Worm (Caenorhabditis elegans) whole organism, L3 larva: Measurements from ENCODE around the gene W03H9.1.

Experiments used
- ZK546.5 ChIP-seq: sonication (generic microtip); optimal IDR thresholded peaks from 2 replicates; lab custom pipeline; 2017; ENCODE audit warnings: missing biosample characterization, missing genetic modification characterization
- aly-2 ChIP-seq: fragments of 150-350 bp; optimal IDR thresholded peaks from 2 replicates; lab custom pipeline; 2014; ENCODE audit warnings: missing biosample characterization, missing genetic modification characterization
- ama-1 ChIP-seq: fragments of 150-350 bp; optimal IDR thresholded peaks from 2 replicates; lab custom pipeline; 2018
- ceh-28 ChIP-seq: fragments of 150-350 bp; optimal IDR thresholded peaks from 2 replicates; lab custom pipeline; 2014; ENCODE audit warnings: missing biosample characterization, missing genetic modification reagents, missing genetic modification characterization
- ceh-9 ChIP-seq: sonication (generic microtip); optimal IDR thresholded peaks from 2 replicates; lab custom pipeline; 2018; ENCODE audit warnings: missing biosample characterization, missing genetic modification characterization
- daf-12 ChIP-seq: fragments of 150-350 bp; optimal IDR thresholded peaks from 2 replicates; lab custom pipeline; 2014; ENCODE audit warnings: missing biosample characterization, missing genetic modification reagents, missing genetic modification characterization
- egl-27 ChIP-seq: sonication (generic microtip); optimal IDR thresholded peaks from 4 replicates; lab custom pipeline; 2017; ENCODE audit warnings: missing biosample characterization, missing genetic modification reagents, missing genetic modification characterization
- elt-1 ChIP-seq: fragments of 150-350 bp; optimal IDR thresholded peaks from 2 replicates; lab custom pipeline; 2014; ENCODE audit warnings: missing biosample characterization, missing genetic modification characterization
- elt-3 ChIP-seq, 3 experiments: fragments of 150-350 bp in 1 of 3; sonication (generic microtip) in 2 of 3; optimal IDR thresholded peaks; 2 replicates in 2 of 3; 4 replicates in 1 of 3; lab custom pipeline; 2014 to 2017; ENCODE audit warnings: missing biosample characterization in 3 of 3, missing genetic modification characterization in 3 of 3
- eor-1 ChIP-seq, 2 experiments: fragments of 150-350 bp; optimal IDR thresholded peaks; 2 replicates each; lab custom pipeline; 2014 to 2018; ENCODE audit warnings: missing biosample characterization in 2 of 2, missing genetic modification characterization in 2 of 2
- hmg-11 ChIP-seq: sonication (generic microtip); optimal IDR thresholded peaks from 2 replicates; lab custom pipeline; 2016; ENCODE audit warnings: missing genetic modification characterization, missing compliant biosample characterization
- jun-1 ChIP-seq: fragments of 150-350 bp; optimal IDR thresholded peaks from 2 replicates; lab custom pipeline; 2014; ENCODE audit warnings: missing biosample characterization, missing genetic modification reagents, missing genetic modification characterization
- lin-39 ChIP-seq: fragments of 150-350 bp; optimal IDR thresholded peaks from 2 replicates; lab custom pipeline; 2018; ENCODE audit warnings: missing biosample characterization, missing genetic modification reagents, missing genetic modification characterization
- lsy-12 ChIP-seq: sonication (generic microtip); optimal IDR thresholded peaks from 2 replicates; lab custom pipeline; 2016; ENCODE audit warnings: mild to moderate bottlenecking, missing genetic modification characterization, missing compliant biosample characterization
- mdl-1 ChIP-seq: fragments of 150-350 bp; optimal IDR thresholded peaks from 2 replicates; lab custom pipeline; 2014; ENCODE audit warnings: missing biosample characterization, missing genetic modification characterization
- mml-1 ChIP-seq: fragments of 150-350 bp; sonication (generic microtip); optimal IDR thresholded peaks from 3 replicates; lab custom pipeline; 2014; ENCODE audit warnings: missing biosample characterization, missing genetic modification characterization
- nfya-1 ChIP-seq: sonication (generic microtip); optimal IDR thresholded peaks from 2 replicates; lab custom pipeline; 2017; ENCODE audit warnings: missing genetic modification characterization, mild to moderate bottlenecking, missing compliant biosample characterization, antibody characterized with exemption, moderate library complexity; ENCODE audit not compliant: insufficient read depth
- nhr-11 ChIP-seq: fragments of 150-350 bp; optimal IDR thresholded peaks from 2 replicates; lab custom pipeline; 2014; ENCODE audit warnings: missing biosample characterization, missing genetic modification characterization
- nhr-23 ChIP-seq: fragments of 150-350 bp; optimal IDR thresholded peaks from 2 replicates; lab custom pipeline; 2014; ENCODE audit warnings: missing biosample characterization, missing genetic modification reagents, missing genetic modification characterization
- nhr-25 ChIP-seq: sonication (generic microtip); optimal IDR thresholded peaks from 2 replicates; lab custom pipeline; 2017; ENCODE audit warnings: missing biosample characterization, missing genetic modification characterization
- nhr-28 ChIP-seq: fragments of 150-350 bp; optimal IDR thresholded peaks from 2 replicates; lab custom pipeline; 2014; ENCODE audit warnings: missing biosample characterization, missing genetic modification characterization
- nhr-43 ChIP-seq: sonication (generic microtip); optimal IDR thresholded peaks from 2 replicates; lab custom pipeline; 2016; ENCODE audit warnings: mild to moderate bottlenecking, missing genetic modification characterization, missing compliant biosample characterization; ENCODE audit not compliant: poor library complexity, severe bottlenecking
- nhr-67 ChIP-seq: fragments of 150-350 bp; optimal IDR thresholded peaks from 2 replicates; lab custom pipeline; 2014; ENCODE audit warnings: missing biosample characterization, missing genetic modification characterization
- nhr-76 ChIP-seq: fragments of 150-350 bp; sonication (generic microtip); optimal IDR thresholded peaks from 5 replicates; lab custom pipeline; 2014; ENCODE audit warnings: missing biosample characterization, missing genetic modification characterization
- nhr-77 ChIP-seq: fragments of 150-350 bp; optimal IDR thresholded peaks from 2 replicates; lab custom pipeline; 2014; ENCODE audit warnings: missing biosample characterization, missing genetic modification characterization
- pha-4 ChIP-seq: fragments of 150-350 bp; optimal IDR thresholded peaks from 2 replicates; lab custom pipeline; 2014; ENCODE audit warnings: missing biosample characterization, missing genetic modification reagents, missing genetic modification characterization
- pqm-1 ChIP-seq: fragments of 150-350 bp; optimal IDR thresholded peaks from 2 replicates; lab custom pipeline; 2017; ENCODE audit warnings: missing biosample characterization, missing genetic modification characterization, inconsistent platforms
- snpc-4 ChIP-seq: fragments of 150-350 bp; optimal IDR thresholded peaks from 2 replicates; lab custom pipeline; 2014; ENCODE audit warnings: missing biosample characterization, missing genetic modification characterization
- tbx-2 ChIP-seq: sonication (generic microtip); optimal IDR thresholded peaks from 2 replicates; lab custom pipeline; 2016; ENCODE audit warnings: mild to moderate bottlenecking, missing genetic modification characterization, missing compliant biosample characterization
- zag-1 ChIP-seq: fragments of 150-350 bp; optimal IDR thresholded peaks from 2 replicates; lab custom pipeline; 2014; ENCODE audit warnings: missing biosample characterization, missing genetic modification characterization
- ztf-4 ChIP-seq: fragments of 150-350 bp; optimal IDR thresholded peaks from 2 replicates; lab custom pipeline; 2014; ENCODE audit warnings: missing biosample characterization, missing genetic modification characterization

W03H9.1 gene

DNA sequence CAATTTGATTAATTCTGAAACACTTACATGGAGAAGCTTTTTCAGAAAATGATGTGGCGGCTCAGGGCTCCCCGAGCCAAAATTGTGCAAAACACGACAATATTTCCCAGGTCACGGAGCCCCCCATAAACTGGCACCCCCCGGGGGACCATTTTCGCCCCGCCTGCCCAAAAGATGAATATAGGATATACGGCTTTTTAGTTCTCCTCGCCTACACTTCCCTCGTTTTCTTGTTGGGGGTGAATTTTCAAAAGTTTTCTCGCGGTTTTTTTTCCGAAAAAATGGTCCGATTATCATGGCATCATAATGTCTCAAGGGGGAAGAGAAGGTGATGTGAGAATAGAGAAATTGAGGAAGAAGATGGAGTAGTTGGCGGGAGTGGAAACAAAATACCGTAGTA lies 27.9 kb downstream of the W03H9.1 start, which contains the start of gene K09E4.4:
K09E4.4 (minus strand) TSS at position 101 of the 400 bp plus-strand sequence.
- TF ChIP-seq ceh-28 (tag; lab: Kevin White, UChicago) (no peak), lin-39 (tag; lab: Kevin White, UChicago) (peak; percentile 2)

DNA sequence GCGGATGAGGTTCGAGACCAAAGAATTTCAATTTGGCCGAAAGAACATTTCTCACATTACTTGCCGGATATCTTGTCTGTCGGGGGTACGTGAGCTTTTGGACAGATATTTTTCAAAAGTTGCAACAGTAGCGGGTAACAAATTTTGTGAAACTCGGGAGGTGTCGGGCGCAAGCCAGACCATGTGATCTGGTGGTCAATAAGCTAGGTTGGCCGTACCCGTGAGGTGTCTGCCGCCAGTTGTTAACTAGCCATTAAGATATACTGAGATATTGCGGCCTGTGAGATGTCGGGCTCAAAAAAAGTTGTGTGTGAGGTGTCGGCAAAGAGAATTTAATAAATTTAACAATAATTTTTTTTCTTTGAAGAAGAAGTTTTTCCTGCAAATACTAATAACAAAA lies 31.5 kb downstream of the W03H9.1 start:
- TF ChIP-seq snpc-4 (tag; lab: Kevin White, UChicago) (peak; percentile 40), mdl-1 (tag; lab: Kevin White, UChicago) (no peak), nhr-25 (tag; lab: Kevin White, UChicago) (no peak)

DNA sequence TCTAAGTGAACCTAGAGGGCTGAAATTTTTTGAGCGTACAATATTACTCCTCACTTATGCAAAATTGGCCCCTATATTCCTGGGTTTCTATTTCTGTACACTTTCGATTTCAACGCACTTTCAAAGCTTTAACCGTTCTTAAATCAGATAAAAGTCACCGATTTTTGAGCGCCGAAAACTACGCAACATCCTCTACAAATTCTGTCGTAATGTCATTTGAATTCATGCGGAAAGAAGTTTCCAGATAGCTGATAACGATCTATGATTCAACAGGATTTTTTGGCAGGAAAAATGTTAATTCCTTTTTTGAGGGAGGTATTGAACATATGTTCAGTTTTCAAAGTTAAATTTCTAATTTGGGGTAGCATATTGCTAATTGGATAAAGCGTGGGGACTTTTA lies 37.1 kb downstream of the W03H9.1 start:
- TF ChIP-seq mml-1 (no peak), nhr-25 (tag; lab: Kevin White, UChicago) (peak; percentile 65), elt-1 (tag; lab: Kevin White, UChicago) (peak; percentile 23), jun-1 (tag; lab: Kevin White, UChicago) (no peak)

DNA sequence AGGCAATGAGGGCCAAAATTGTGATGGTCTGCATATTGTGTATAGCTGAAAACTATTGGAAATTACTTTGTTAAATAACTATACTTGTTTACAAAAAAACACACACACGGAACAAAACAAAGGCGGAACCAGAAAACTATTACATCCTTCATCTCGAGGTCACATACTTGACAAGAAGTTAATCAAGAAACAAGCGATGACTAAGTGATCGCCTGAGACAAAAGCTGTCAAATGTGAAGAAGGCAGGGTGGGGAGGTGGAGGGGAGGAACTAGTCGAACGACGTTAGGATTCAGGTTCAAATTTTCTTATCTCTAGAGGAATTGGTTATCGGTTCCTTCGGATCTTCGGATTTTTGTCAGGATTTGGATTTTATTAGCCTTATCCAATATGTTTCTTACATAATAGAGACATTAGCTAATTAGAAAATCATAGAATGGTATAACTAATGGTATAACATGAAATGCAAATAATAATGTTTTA lies 40.7 kb downstream of the W03H9.1 start, which contains the start of gene cpg-7:
cpg-7 (minus strand) TSS at position 51 of the 481 bp plus-strand sequence.
- peak; percentile 44 for TF ChIP-seq ama-1 (lab: Kevin White, UChicago)
- TF ChIP-seq nhr-28 (tag; lab: Kevin White, UChicago): no peak
- peak; percentile 72 for TF ChIP-seq nhr-25 (tag; lab: Kevin White, UChicago)
- peak; percentile 56 for TF ChIP-seq nhr-23

DNA sequence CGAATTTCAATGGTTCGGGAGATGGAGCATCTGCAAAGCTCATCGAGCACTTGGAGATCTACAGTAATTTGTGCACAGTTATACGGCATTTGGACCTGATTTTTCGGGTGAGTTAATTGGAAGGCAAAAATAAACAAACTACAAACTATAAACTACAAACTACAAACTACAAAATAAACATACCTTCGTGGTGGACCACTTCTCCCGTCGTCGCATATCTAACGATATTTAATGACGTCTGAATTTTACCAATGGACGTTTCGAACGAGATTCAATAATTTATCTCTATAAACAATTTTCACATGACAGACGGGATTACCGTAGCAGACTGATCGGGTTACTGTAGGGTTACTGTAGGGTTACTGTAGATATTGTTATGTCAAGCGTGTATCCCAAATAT lies 43.8 kb downstream of the W03H9.1 start:
- TF ChIP-seq daf-12 (tag; lab: Kevin White, UChicago): no peak
- no peak for TF ChIP-seq nhr-11 (tag; lab: Kevin White, UChicago)
- no peak for TF ChIP-seq pqm-1 (tag; lab: Kevin White, UChicago)
- no peak for TF ChIP-seq aly-2 (tag; lab: Kevin White, UChicago)
- no peak for TF ChIP-seq lin-39 (tag; lab: Kevin White, UChicago)
- TF ChIP-seq nfya-1 (tag; lab: Kevin White, UChicago): no peak
- no peak for TF ChIP-seq nhr-77 (tag; lab: Kevin White, UChicago)
- TF ChIP-seq zag-1 (tag; lab: Kevin White, UChicago): no peak
- no peak for TF ChIP-seq lsy-12
- TF ChIP-seq snpc-4 (tag; lab: Kevin White, UChicago): no peak
- no peak for TF ChIP-seq eor-1 (tag; optimal IDR thresholded peaks at IDR 0.05; lab: Kevin White, UChicago)
- TF ChIP-seq egl-27 (tag; lab: Kevin White, UChicago): no peak
- TF ChIP-seq nhr-76 (tag; lab: Kevin White, UChicago): no peak
- no peak for TF ChIP-seq ztf-4
- TF ChIP-seq elt-1 (tag; lab: Kevin White, UChicago): no peak
- TF ChIP-seq ceh-9 (tag; lab: Kevin White, UChicago): no peak
- TF ChIP-seq nhr-25 (tag; lab: Kevin White, UChicago): no peak

DNA sequence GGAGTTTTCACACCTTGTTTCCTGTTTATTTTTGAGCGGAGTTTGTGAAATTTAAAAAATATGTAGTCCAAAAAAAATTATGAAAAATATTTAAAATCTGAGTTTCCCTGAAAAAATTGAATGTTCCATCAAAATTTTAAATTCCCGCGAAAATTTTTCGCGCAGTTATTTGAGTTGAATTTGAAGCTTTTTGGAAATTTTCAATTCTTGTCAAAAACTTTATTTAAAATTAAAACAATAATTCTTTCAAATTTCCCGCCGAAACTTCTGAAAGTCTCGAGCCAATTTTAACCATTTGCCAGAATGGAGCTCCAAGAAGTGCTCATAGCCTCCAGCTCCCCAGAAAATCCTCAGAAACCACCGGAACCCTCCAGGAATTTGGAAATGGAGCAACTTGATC lies 45.5 kb downstream of the W03H9.1 start, which contains the start of gene gur-4:
gur-4 (plus strand) TSS at position 301 of the 400 bp plus-strand sequence.
- TF ChIP-seq jun-1 (tag; lab: Kevin White, UChicago) (no peak), ZK546.5 (no peak), eor-1 (tag; optimal IDR thresholded peaks at IDR 0.05; lab: Kevin White, UChicago) (no peak), hmg-11 (tag; lab: Kevin White, UChicago) (no peak), snpc-4 (tag; lab: Kevin White, UChicago) (no peak), nhr-43 (tag; lab: Kevin White, UChicago) (no peak), aly-2 (tag; lab: Kevin White, UChicago) (no peak), ztf-4 (no peak), egl-27 (tag; lab: Kevin White, UChicago) (no peak), nhr-77 (tag; lab: Kevin White, UChicago) (no peak), ama-1 (lab: Kevin White, UChicago) (no peak), tbx-2 (tag; lab: Kevin White, UChicago) (no peak), nhr-28 (tag; lab: Kevin White, UChicago) (no peak), nhr-67 (tag; lab: Kevin White, UChicago) (no peak), pha-4 (tag; lab: Kevin White, UChicago) (no peak), elt-3 (tag; optimal IDR thresholded peaks at IDR 0.05; lab: Kevin White, UChicago) (no peak), zag-1 (tag; lab: Kevin White, UChicago) (no peak)
